Fruit fly (Drosophila melanogaster) Kc167 (cell line): Measurements from ENCODE around the gene CG42367.

ENCODE experiments used
- Myc ChIP-seq: fragments of >200 bp; optimal IDR thresholded peaks from 2 replicates; lab custom pipeline; 2017; ENCODE audit warnings: missing external identifiers
- Sin3A ChIP-seq: fragments of >200 bp; optimal IDR thresholded peaks from 2 replicates; lab custom pipeline; 2018; ENCODE audit warnings: missing external identifiers
- insv ChIP-seq: fragments of >200 bp; optimal IDR thresholded peaks from 3 replicates; lab custom pipeline; 2018; ENCODE audit warnings: missing external identifiers
- psq ChIP-seq: fragments of >200 bp; optimal IDR thresholded peaks from 2 replicates; lab custom pipeline; 2017; ENCODE audit warnings: missing external identifiers
- ttk ChIP-seq: sonication (Bioruptor generic); optimal IDR thresholded peaks from 2 replicates; lab custom pipeline; 2017; ENCODE audit warnings: missing external identifiers

dm6 chr2L:9949178-9950062 lies 19.0 kb downstream of the CG42367 start:
- TF ChIP-seq psq (no peak), Myc (no peak), insv (lab: Kevin White, UChicago) (no peak), Sin3A (lab: Kevin White, UChicago) (no peak), ttk (lab: Kevin White, UChicago) (no peak)
